Fruit fly (Drosophila melanogaster) whole organism, wandering third instar larva: ENCODE measurements around the gene mRpL19.

Experiments
- Abd-B ChIP-seq: fragments of >200 bp; optimal IDR thresholded peaks from 2 replicates; lab custom pipeline; 2017; ENCODE audit warnings: missing biosample characterization, missing genetic modification characterization
- CG32264 ChIP-seq: fragments of 200-800 bp; sonication (Bioruptor generic); optimal IDR thresholded peaks from 2 replicates; lab custom pipeline; 2016; ENCODE audit warnings: missing biosample characterization, missing genetic modification characterization
- CG9705 ChIP-seq: fragments of 200-800 bp; sonication (Bioruptor generic); optimal IDR thresholded peaks from 2 replicates; lab custom pipeline; 2018; ENCODE audit warnings: missing biosample characterization, mild to moderate bottlenecking, missing genetic modification characterization
- CrebA ChIP-seq: fragments of 200-800 bp; sonication (Bioruptor generic); optimal IDR thresholded peaks from 2 replicates; lab custom pipeline; 2016; ENCODE audit warnings: missing biosample characterization, mild to moderate bottlenecking, missing genetic modification characterization, borderline replicate concordance
- Dfd ChIP-seq: fragments of >200 bp; optimal IDR thresholded peaks from 2 replicates; lab custom pipeline; 2017; ENCODE audit warnings: missing biosample characterization, missing genetic modification characterization
- Dif ChIP-seq: fragments of 200-275, 200-300 bp; sonication (Bioruptor generic); optimal IDR thresholded peaks from 2 replicates; lab custom pipeline; 2018; ENCODE audit warnings: missing biosample characterization, missing genetic modification characterization; ENCODE audit not compliant: partially characterized antibody
- GATAd ChIP-seq: sonication (Bioruptor generic); optimal IDR thresholded peaks from 2 replicates; lab custom pipeline; 2016; ENCODE audit warnings: missing biosample characterization, missing genetic modification characterization
- HLH106 ChIP-seq: fragments of 200-800 bp; optimal IDR thresholded peaks from 3 replicates; lab custom pipeline; 2019; ENCODE audit warnings: missing biosample characterization, mild to moderate bottlenecking, missing genetic modification characterization, moderate library complexity
- Hnf4 ChIP-seq: fragments of 200-800 bp; sonication (Bioruptor generic); optimal IDR thresholded peaks from 2 replicates; lab custom pipeline; 2016; ENCODE audit warnings: missing biosample characterization, mild to moderate bottlenecking, missing genetic modification characterization
- Hr78 ChIP-seq: fragments of >200 bp; optimal IDR thresholded peaks from 2 replicates; lab custom pipeline; 2017; ENCODE audit warnings: missing biosample characterization, missing genetic modification characterization
- Hr83 ChIP-seq: fragments of 200-300 bp; sonication (Bioruptor generic); optimal IDR thresholded peaks from 2 replicates; lab custom pipeline; 2016; ENCODE audit warnings: missing biosample characterization, mild to moderate bottlenecking, missing genetic modification characterization, moderate library complexity; ENCODE audit not compliant: poor library complexity, severe bottlenecking
- Jra ChIP-seq: sonication (Bioruptor generic); optimal IDR thresholded peaks from 2 replicates; lab custom pipeline; 2016; ENCODE audit warnings: missing biosample characterization, missing genetic modification characterization
- Mio ChIP-seq: sonication (Bioruptor generic); optimal IDR thresholded peaks from 2 replicates; lab custom pipeline; 2016; ENCODE audit warnings: missing biosample characterization, missing genetic modification characterization
- Myc ChIP-seq: fragments of >200 bp; optimal IDR thresholded peaks from 2 replicates; lab custom pipeline; 2017
- N ChIP-seq: fragments of >200 bp; optimal IDR thresholded peaks from 2 replicates; lab custom pipeline; 2018; ENCODE audit warnings: missing biosample characterization, missing external identifiers, missing genetic modification characterization
- OdsH ChIP-seq: fragments of 200-800 bp; sonication (Bioruptor generic); optimal IDR thresholded peaks from 2 replicates; lab custom pipeline; 2016; ENCODE audit warnings: missing biosample characterization, mild to moderate bottlenecking, missing genetic modification characterization
- Rel ChIP-seq, 2 experiments: fragments of 200-800 bp; sonication (Bioruptor generic) in 1 of 2; optimal IDR thresholded peaks; 2 replicates in 1 of 2; 3 replicates in 1 of 2; lab custom pipeline; 2016 to 2019; ENCODE audit warnings: mild to moderate bottlenecking in 2 of 2, missing biosample characterization in 2 of 2, missing genetic modification characterization in 2 of 2, moderate library complexity in 1 of 2
- Sp1 ChIP-seq: fragments of 200-800 bp; sonication (Bioruptor generic); optimal IDR thresholded peaks from 3 replicates; lab custom pipeline; 2019; ENCODE audit warnings: missing biosample characterization, mild to moderate bottlenecking, missing genetic modification characterization, moderate library complexity
- Vsx2 ChIP-seq: fragments of 200-300, 225-300 bp; sonication (Bioruptor generic); optimal IDR thresholded peaks from 2 replicates; lab custom pipeline; 2018; ENCODE audit warnings: missing biosample characterization, missing genetic modification characterization; ENCODE audit not compliant: partially characterized antibody
- br ChIP-seq: fragments of 200-800 bp; sonication (Bioruptor generic); optimal IDR thresholded peaks from 2 replicates; lab custom pipeline; 2016; ENCODE audit warnings: missing biosample characterization, missing genetic modification characterization
- brk ChIP-seq: fragments of 200-800 bp; sonication (Bioruptor generic); optimal IDR thresholded peaks from 2 replicates; lab custom pipeline; 2016; ENCODE audit warnings: missing biosample characterization, mild to moderate bottlenecking, missing genetic modification characterization
- dl ChIP-seq, 2 experiments: fragments of 175-275, 200-275 bp in 1 of 2; fragments of 200-275 bp in 1 of 2; sonication (Bioruptor generic); optimal IDR thresholded peaks; lab custom pipeline; 2018; ENCODE audit warnings: mild to moderate bottlenecking in 2 of 2, missing biosample characterization in 2 of 2, missing genetic modification characterization in 2 of 2, moderate library complexity in 2 of 2; ENCODE audit not compliant: partially characterized antibody in 2 of 2, insufficient read depth in 1 of 2
- dmrt93B ChIP-seq: fragments of 200-800 bp; sonication (Bioruptor generic); optimal IDR thresholded peaks from 2 replicates; lab custom pipeline; 2018; ENCODE audit warnings: missing biosample characterization, mild to moderate bottlenecking, missing genetic modification characterization
- dsf ChIP-seq: sonication (Bioruptor generic); optimal IDR thresholded peaks from 2 replicates; lab custom pipeline; 2016; ENCODE audit warnings: missing biosample characterization, missing genetic modification characterization, borderline replicate concordance
- ey ChIP-seq: fragments of 200-800 bp; sonication (Bioruptor generic); optimal IDR thresholded peaks from 2 replicates; lab custom pipeline; 2016; ENCODE audit warnings: missing biosample characterization, missing genetic modification characterization
- foxo ChIP-seq, 2 experiments: fragments of 200-800 bp; sonication (Bioruptor generic); optimal IDR thresholded peaks; 2 replicates in 1 of 2; 3 replicates in 1 of 2; lab custom pipeline; 2016 to 2017; ENCODE audit warnings: missing biosample characterization in 2 of 2, missing genetic modification characterization in 2 of 2
- fru ChIP-seq: fragments of 200-800 bp; sonication (Bioruptor generic); optimal IDR thresholded peaks from 3 replicates; lab custom pipeline; 2016; ENCODE audit warnings: missing biosample characterization, mild to moderate bottlenecking, missing genetic modification characterization
- h ChIP-seq: fragments of 200-800 bp; sonication (Bioruptor generic); optimal IDR thresholded peaks from 3 replicates; lab custom pipeline; 2016; ENCODE audit warnings: missing biosample characterization, mild to moderate bottlenecking, missing genetic modification characterization
- jim ChIP-seq: fragments of 175-275, 200-325 bp; sonication (Bioruptor generic); optimal IDR thresholded peaks from 2 replicates; lab custom pipeline; 2016; ENCODE audit warnings: missing biosample characterization, mild to moderate bottlenecking, missing genetic modification characterization
- lola ChIP-seq: fragments of >200 bp; optimal IDR thresholded peaks from 2 replicates; lab custom pipeline; 2017; ENCODE audit warnings: missing biosample characterization, missing genetic modification characterization
- pan ChIP-seq: fragments of >200 bp; optimal IDR thresholded peaks from 2 replicates; lab custom pipeline; 2017
- psq ChIP-seq: fragments of 200-800 bp; sonication (Bioruptor generic); optimal IDR thresholded peaks from 3 replicates; lab custom pipeline; 2017; ENCODE audit warnings: missing biosample characterization, mild to moderate bottlenecking, missing genetic modification characterization, moderate library complexity
- rgr ChIP-seq: fragments of 200-800 bp; sonication (Bioruptor generic); optimal IDR thresholded peaks from 3 replicates; lab custom pipeline; 2016; ENCODE audit warnings: missing biosample characterization, mild to moderate bottlenecking, missing genetic modification characterization
- sage ChIP-seq: fragments of 200-800 bp; sonication (Bioruptor generic); optimal IDR thresholded peaks from 2 replicates; lab custom pipeline; 2016; ENCODE audit warnings: missing biosample characterization, mild to moderate bottlenecking, missing genetic modification characterization
- sv ChIP-seq: fragments of 200-800 bp; sonication (Bioruptor generic); optimal IDR thresholded peaks from 3 replicates; lab custom pipeline; 2016; ENCODE audit warnings: missing biosample characterization, missing genetic modification characterization
- tai ChIP-seq: sonication (Bioruptor generic); optimal IDR thresholded peaks from 2 replicates; lab custom pipeline; 2016; ENCODE audit warnings: missing biosample characterization, missing genetic modification characterization
- usp ChIP-seq: fragments of >200 bp; optimal IDR thresholded peaks from 2 replicates; lab custom pipeline; 2017; ENCODE audit warnings: missing biosample characterization, missing genetic modification characterization
- woc ChIP-seq: sonication (Bioruptor generic); optimal IDR thresholded peaks from 2 replicates; lab custom pipeline; 2016; ENCODE audit warnings: missing biosample characterization, mild to moderate bottlenecking, missing genetic modification characterization

mRpL19 gene

DNA sequence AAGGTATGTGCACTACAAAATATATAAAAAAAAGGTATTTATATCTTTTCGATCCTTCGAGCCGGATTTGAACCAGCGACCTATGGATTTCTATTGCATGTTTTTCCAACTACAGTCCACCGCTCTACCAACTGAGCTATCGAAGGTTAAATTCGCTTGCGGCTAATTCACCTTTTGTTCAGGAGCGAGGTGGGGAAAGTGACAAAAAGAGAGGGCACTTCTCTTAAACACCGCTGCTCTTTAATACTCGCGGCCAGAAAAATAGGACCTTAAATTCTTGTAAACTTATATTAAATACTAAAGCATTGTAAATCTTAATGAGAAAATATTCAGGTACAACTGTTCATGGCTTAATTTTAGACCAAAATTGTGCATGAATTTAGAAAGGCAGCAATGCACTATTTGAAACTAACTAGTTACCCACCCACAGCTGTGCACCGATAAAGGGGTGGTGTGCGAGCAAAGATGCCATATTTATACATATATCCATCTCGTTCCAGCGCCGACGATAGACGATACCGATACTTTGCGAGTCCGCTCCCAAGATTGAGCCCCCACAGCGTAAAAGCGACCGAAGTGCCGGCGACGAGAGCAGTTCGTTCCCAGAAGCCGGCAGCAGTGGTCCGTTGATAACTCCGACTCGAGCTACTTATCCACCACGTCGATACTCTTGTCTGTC, 4.7 kb upstream of the mRpL19 start (continued):
- TF ChIP-seq pan (lab: Kevin White, UChicago) = no peak
- no peak for TF ChIP-seq tai (GFP tag; lab: Kevin White, UChicago)
- TF ChIP-seq Sp1 (GFP tag; lab: Kevin White, UChicago) = peak; percentile 97
- TF ChIP-seq HLH106 (tag; lab: Kevin White, UChicago) = peak; percentile 96
- TF ChIP-seq sage (GFP tag; lab: Kevin White, UChicago) = peak; percentile 95

DNA sequence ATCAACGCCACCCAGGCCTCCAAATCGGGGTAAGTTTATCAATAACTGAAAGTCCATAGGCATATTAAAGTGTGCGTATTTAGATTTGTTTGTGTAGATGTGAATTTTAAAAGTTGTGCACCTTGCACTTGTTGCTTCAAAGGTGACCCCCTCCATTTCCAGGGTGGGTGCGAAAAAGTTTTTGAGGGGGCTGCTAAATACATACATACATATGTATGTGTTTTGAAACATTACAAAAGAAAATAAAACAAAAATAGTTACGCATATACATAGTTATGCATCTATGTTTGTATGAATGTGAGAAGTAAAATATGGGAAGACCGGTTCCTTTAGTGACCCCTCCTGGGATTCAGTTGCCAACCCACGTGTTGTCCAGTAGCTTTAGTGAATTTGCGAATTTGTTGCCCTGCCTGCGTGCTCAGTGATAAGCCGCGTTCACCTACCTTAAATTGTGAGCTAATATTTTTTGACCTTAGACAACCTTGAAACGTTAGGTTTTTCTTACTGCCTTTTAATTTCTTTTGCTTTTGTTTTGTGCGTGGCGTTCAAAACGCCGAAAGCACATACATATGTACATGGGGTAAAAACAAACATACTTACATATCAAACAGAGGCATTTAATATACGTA, 3.9 kb upstream of the mRpL19 start:
- TF ChIP-seq Vsx2 (no peak), GATAd (GFP tag; lab: Kevin White, UChicago) (no peak), jim (GFP tag; lab: Kevin White, UChicago) (no peak), Hnf4 (GFP tag; lab: Kevin White, UChicago) (peak; percentile 29), Myc (no peak), sage (GFP tag; lab: Kevin White, UChicago) (no peak), dsf (GFP tag; lab: Kevin White, UChicago) (no peak), lola (GFP tag; lab: Kevin White, UChicago) (no peak), OdsH (no peak), dl (GFP tag; optimal IDR thresholded peaks at IDR 0.05; lab: Kevin White, UChicago; ENCODE audit: insufficient read depth in 1 of 2, partially characterized antibody in 2 of 2) (no peak), psq (GFP tag; lab: Kevin White, UChicago) (no peak), woc (no peak), rgr (GFP tag; lab: Kevin White, UChicago) (peak; percentile 28), brk (GFP tag; lab: Kevin White, UChicago) (no peak), Dif (GFP tag; lab: Kevin White, UChicago) (no peak), Rel (GFP tag; optimal IDR thresholded peaks at IDR 0.05; lab: Kevin White, UChicago) (peak; percentile 24), Rel (tag; optimal IDR thresholded peaks at IDR 0.05; lab: Kevin White, UChicago) (no peak), Mio (GFP tag; lab: Kevin White, UChicago) (no peak), CG9705 (GFP tag; lab: Kevin White, UChicago) (no peak), pan (lab: Kevin White, UChicago) (no peak), h (GFP tag; lab: Kevin White, UChicago) (peak; percentile 67), fru (no peak), Sp1 (GFP tag; lab: Kevin White, UChicago) (no peak), Abd-B (GFP tag; lab: Kevin White, UChicago) (no peak), sv (GFP tag; lab: Kevin White, UChicago) (no peak), usp (GFP tag; lab: Kevin White, UChicago) (no peak), dmrt93B (no peak), N (no peak), Hr78 (GFP tag; lab: Kevin White, UChicago) (no peak), Dfd (no peak), Hr83 (GFP tag; lab: Kevin White, UChicago) (no peak), Jra (GFP tag; lab: Kevin White, UChicago) (no peak), foxo (GFP tag; optimal IDR thresholded peaks at IDR 0.05; lab: Kevin White, UChicago) (peak; percentile 8 to 48), br (GFP tag; lab: Kevin White, UChicago) (no peak), CG32264 (GFP tag; lab: Kevin White, UChicago) (peak; percentile 31), HLH106 (tag; lab: Kevin White, UChicago) (no peak), CrebA (no peak), ey (GFP tag; lab: Kevin White, UChicago) (peak; percentile 54), tai (GFP tag; lab: Kevin White, UChicago) (no peak)
